Worm (Caenorhabditis elegans): ENCODE data around the gene dct-15.

Gene dct-15

DNA sequence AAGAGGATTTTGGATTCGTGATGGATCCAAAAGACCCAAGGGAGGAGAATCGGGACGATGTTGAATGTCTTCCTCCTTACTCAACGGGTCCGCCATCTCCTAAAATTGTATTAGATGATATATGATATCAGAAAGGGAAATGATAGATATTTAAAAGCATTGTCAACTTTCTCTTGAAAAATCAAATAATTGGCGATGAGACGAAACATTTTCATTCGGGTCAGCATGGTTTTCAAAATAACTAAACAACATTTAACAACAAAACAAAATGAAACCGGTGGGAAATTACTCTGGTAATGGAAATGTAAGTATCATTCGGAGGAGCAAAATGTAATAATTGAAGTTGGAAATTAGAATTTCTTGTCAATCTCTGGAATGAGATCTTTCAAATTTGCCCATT, 14.0 kb downstream of the dct-15 start, which contains the start of gene pis-1:
pis-1 (minus strand) TSS at position 101 of the 400 bp plus-strand sequence.
- TF ChIP-seq hmg-4 (GFP tag; optimal IDR thresholded peaks at IDR 0.05), result no peak
- no peak for TF ChIP-seq scrt-1 (GFP tag; IDR thresholded peaks at IDR 0.05)
- TF ChIP-seq tbx-37 (GFP tag; conservative IDR thresholded peaks at IDR 0.05), result no peak
- no peak for TF ChIP-seq ets-7 (tag; optimal IDR thresholded peaks at IDR 0.05)
- TF ChIP-seq ceh-13 (GFP tag; optimal IDR thresholded peaks at IDR 0.05), result no peak
- no peak for TF ChIP-seq hmbx-1 (tag; optimal IDR thresholded peaks at IDR 0.05)
- no peak for TF ChIP-seq B0310.2 (tag; optimal IDR thresholded peaks at IDR 0.05)
- no peak for TF ChIP-seq flt-1 (GFP tag; IDR thresholded peaks at IDR 0.05)
- TF ChIP-seq pes-1 (GFP tag; IDR thresholded peaks at IDR 0.05), result no peak
- TF ChIP-seq sea-1 (GFP tag; conservative IDR thresholded peaks at IDR 0.05), result no peak
- no peak for TF ChIP-seq tbx-11 (GFP tag; IDR thresholded peaks at IDR 0.05)
- TF ChIP-seq tra-4 (tag; optimal IDR thresholded peaks at IDR 0.05), result no peak
- TF ChIP-seq ama-1 (optimal IDR thresholded peaks at IDR 0.05), result no peak
- no peak for TF ChIP-seq hnd-1 (tag; optimal IDR thresholded peaks at IDR 0.05)

DNA sequence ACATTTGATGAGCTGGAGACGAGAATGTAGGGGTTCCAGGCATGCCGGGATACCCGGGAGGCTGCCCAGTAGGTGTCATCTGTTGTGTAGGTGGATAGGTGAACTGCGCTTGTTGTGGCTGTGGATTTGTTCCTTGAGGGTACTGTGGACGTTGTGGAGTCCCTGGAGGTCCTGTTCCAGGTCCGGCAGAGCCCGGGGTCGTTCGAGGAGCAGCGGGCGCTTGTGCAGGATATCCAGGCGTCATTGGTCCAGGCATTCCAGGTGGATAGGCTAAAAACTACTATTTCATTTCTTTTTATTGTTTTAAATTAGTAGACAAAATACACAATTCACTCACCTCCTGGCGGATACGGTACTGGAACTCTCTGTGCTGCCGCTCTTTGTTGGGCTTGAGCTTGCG, 15.3 kb downstream of the dct-15 start:
- TF ChIP-seq ceh-13 (GFP tag; optimal IDR thresholded peaks at IDR 0.05) (no peak), flt-1 (GFP tag; IDR thresholded peaks at IDR 0.05) (no peak), hnd-1 (tag; optimal IDR thresholded peaks at IDR 0.05) (no peak), F13C5.2 (tag; optimal IDR thresholded peaks at IDR 0.05) (no peak), ets-7 (tag; optimal IDR thresholded peaks at IDR 0.05) (no peak), sea-1 (GFP tag; conservative IDR thresholded peaks at IDR 0.05) (no peak), tbx-11 (GFP tag; IDR thresholded peaks at IDR 0.05) (no peak), ceh-36 (tag; optimal IDR thresholded peaks at IDR 0.05) (no peak), ama-1 (optimal IDR thresholded peaks at IDR 0.05) (no peak), aly-1 (tag; optimal IDR thresholded peaks at IDR 0.05) (no peak), scrt-1 (GFP tag; IDR thresholded peaks at IDR 0.05) (no peak), hmbx-1 (tag; optimal IDR thresholded peaks at IDR 0.05) (no peak), tra-4 (tag; optimal IDR thresholded peaks at IDR 0.05) (no peak)

DNA sequence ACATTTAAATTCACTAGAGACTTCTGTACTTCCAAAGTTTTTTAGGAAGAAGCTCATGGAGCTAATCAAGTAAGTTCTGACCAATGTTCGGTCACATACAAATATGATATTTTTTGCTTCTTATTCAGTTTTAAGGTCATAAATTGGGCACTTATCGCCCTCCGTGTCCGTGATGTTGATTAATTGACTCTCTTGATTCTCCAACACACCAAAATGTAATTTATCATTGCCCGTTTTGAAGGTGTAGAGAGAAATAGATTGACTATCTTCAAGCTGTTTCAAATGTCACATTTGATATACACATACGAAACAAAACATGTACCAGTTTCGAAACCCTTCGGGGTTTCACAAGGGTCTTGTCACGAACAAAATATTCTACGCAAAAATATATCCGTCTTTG, 19.8 kb downstream of the dct-15 start:
- no peak for TF ChIP-seq hmg-4 (GFP tag; optimal IDR thresholded peaks at IDR 0.05)
- no peak for TF ChIP-seq pes-1 (GFP tag; IDR thresholded peaks at IDR 0.05)
- no peak for TF ChIP-seq tbx-37 (GFP tag; conservative IDR thresholded peaks at IDR 0.05)
- TF ChIP-seq flt-1 (GFP tag; IDR thresholded peaks at IDR 0.05), result no peak
- no peak for TF ChIP-seq ets-7 (tag; optimal IDR thresholded peaks at IDR 0.05)
- TF ChIP-seq ama-1 (optimal IDR thresholded peaks at IDR 0.05), result no peak
- no peak for TF ChIP-seq tbx-11 (GFP tag; IDR thresholded peaks at IDR 0.05)
- TF ChIP-seq B0310.2 (tag; optimal IDR thresholded peaks at IDR 0.05), result no peak

DNA sequence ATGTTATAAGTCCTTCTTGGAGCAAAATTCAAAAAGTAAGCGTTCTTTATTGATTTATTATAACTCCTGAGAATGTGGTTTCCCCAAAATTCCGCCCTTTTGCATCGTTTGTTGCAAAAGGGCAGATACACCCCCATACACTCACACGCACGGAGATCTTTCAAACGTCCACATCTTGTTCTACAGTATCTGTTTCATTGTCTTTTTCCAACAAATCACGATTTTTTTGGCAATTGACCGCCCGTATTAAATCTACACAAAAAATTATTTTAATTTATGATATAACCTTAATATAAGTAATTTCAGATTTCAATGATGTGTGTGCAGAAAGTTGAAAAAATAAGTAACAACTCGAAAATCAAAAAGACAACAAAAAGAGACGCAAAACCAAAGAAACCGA, 21.0 kb downstream of the dct-15 start, which contains the start of gene T13F2.4:
T13F2.4 (plus strand) TSS at position 301 of the 400 bp plus-strand sequence.
- no peak for TF ChIP-seq B0310.2 (tag; optimal IDR thresholded peaks at IDR 0.05)
- no peak for TF ChIP-seq ceh-13 (GFP tag; optimal IDR thresholded peaks at IDR 0.05)
- no peak for TF ChIP-seq tbx-37 (GFP tag; conservative IDR thresholded peaks at IDR 0.05)
- TF ChIP-seq ama-1 (optimal IDR thresholded peaks at IDR 0.05), result no peak
- no peak for TF ChIP-seq sea-1 (GFP tag; conservative IDR thresholded peaks at IDR 0.05)
- TF ChIP-seq tbx-11 (GFP tag; IDR thresholded peaks at IDR 0.05), result no peak
- TF ChIP-seq ceh-36 (tag; optimal IDR thresholded peaks at IDR 0.05), result no peak
- no peak for TF ChIP-seq hmbx-1 (tag; optimal IDR thresholded peaks at IDR 0.05)
- no peak for TF ChIP-seq hnd-1 (tag; optimal IDR thresholded peaks at IDR 0.05)
- TF ChIP-seq ets-7 (tag; optimal IDR thresholded peaks at IDR 0.05), result no peak
- TF ChIP-seq aly-1 (tag; optimal IDR thresholded peaks at IDR 0.05), result no peak
- TF ChIP-seq flt-1 (GFP tag; IDR thresholded peaks at IDR 0.05), result no peak

ce11 chrIV:9784689-9785088, 25.8 kb downstream of the dct-15 start, which contains the start of gene sre-4:
TSS of gene sre-4 (minus strand) at chrIV:9784789.
- TF ChIP-seq sea-1 (GFP tag; conservative IDR thresholded peaks at IDR 0.05) (no peak), scrt-1 (GFP tag; IDR thresholded peaks at IDR 0.05) (no peak), aly-1 (tag; optimal IDR thresholded peaks at IDR 0.05) (no peak), B0310.2 (tag; optimal IDR thresholded peaks at IDR 0.05) (no peak), ceh-36 (tag; optimal IDR thresholded peaks at IDR 0.05) (no peak), pes-1 (GFP tag; IDR thresholded peaks at IDR 0.05) (no peak), hnd-1 (tag; optimal IDR thresholded peaks at IDR 0.05) (no peak), ama-1 (optimal IDR thresholded peaks at IDR 0.05) (no peak), hmg-4 (GFP tag; optimal IDR thresholded peaks at IDR 0.05) (no peak), ceh-13 (GFP tag; optimal IDR thresholded peaks at IDR 0.05) (no peak), flt-1 (GFP tag; IDR thresholded peaks at IDR 0.05) (no peak), tbx-37 (GFP tag; conservative IDR thresholded peaks at IDR 0.05) (no peak), hmbx-1 (tag; optimal IDR thresholded peaks at IDR 0.05) (no peak), ets-7 (tag; optimal IDR thresholded peaks at IDR 0.05) (no peak), F13C5.2 (tag; optimal IDR thresholded peaks at IDR 0.05) (no peak), tra-4 (tag; optimal IDR thresholded peaks at IDR 0.05) (no peak), tbx-11 (GFP tag; IDR thresholded peaks at IDR 0.05) (no peak)

DNA sequence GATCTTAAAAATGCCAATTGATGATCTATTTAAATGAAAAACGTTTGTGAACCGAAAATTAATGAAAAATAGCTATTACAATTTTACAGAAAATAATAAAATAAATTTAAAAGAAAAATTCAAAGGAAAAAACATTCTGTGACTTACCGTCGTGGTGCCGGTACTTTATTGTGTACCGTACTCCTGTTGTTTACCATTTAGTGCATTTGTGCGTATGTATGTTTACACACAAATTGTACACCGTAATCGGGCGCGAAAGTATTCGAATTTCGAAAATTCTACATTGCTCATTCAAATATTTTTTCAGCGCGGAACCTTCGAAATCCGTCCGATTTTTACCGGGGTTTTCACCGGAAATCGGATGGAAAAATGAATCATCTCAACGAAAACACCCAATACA, 32.5 kb downstream of the dct-15 start, which contains the start of gene T13F2.6:
T13F2.6 (plus strand) TSS at position 306 of the 400 bp plus-strand sequence.
- TF ChIP-seq aly-1 (tag; optimal IDR thresholded peaks at IDR 0.05) (no peak), tra-4 (tag; optimal IDR thresholded peaks at IDR 0.05) (no peak), sea-1 (GFP tag; conservative IDR thresholded peaks at IDR 0.05) (no peak), hmg-4 (GFP tag; optimal IDR thresholded peaks at IDR 0.05) (no peak), ceh-13 (GFP tag; optimal IDR thresholded peaks at IDR 0.05) (no peak), scrt-1 (GFP tag; IDR thresholded peaks at IDR 0.05) (no peak), ama-1 (optimal IDR thresholded peaks at IDR 0.05) (no peak), hnd-1 (tag; optimal IDR thresholded peaks at IDR 0.05) (no peak), ets-7 (tag; optimal IDR thresholded peaks at IDR 0.05) (no peak), flt-1 (GFP tag; IDR thresholded peaks at IDR 0.05) (no peak), pes-1 (GFP tag; IDR thresholded peaks at IDR 0.05) (no peak), ceh-36 (tag; optimal IDR thresholded peaks at IDR 0.05) (no peak), hmbx-1 (tag; optimal IDR thresholded peaks at IDR 0.05) (no peak), tbx-37 (GFP tag; conservative IDR thresholded peaks at IDR 0.05) (no peak), B0310.2 (tag; optimal IDR thresholded peaks at IDR 0.05) (no peak), tbx-11 (GFP tag; IDR thresholded peaks at IDR 0.05) (no peak), F13C5.2 (tag; optimal IDR thresholded peaks at IDR 0.05) (no peak)

DNA sequence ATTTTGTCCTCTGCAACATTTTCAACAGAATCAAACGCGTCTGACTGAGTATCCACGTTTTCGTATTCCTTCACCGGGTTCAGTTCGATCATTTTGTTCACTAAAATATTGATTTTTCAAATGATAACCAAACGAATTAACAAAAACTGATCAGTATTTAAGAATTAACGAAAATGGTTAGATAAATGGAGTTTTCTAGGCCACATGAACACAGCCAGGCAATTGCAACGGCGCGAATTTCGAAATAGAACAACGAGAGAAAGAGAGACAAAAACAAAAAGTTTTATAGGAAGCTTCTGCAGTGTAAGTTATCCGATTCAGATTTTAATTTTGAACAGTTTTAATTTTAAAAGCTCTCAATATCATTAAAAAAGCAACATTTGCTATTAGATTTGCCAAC, 33.0 kb downstream of the dct-15 start, which contains the start of gene sna-2:
sna-2 (minus strand) TSS at position 100 of the 400 bp plus-strand sequence.
- peak; percentile 68 for TF ChIP-seq tbx-37 (GFP tag; conservative IDR thresholded peaks at IDR 0.05)
- no peak for TF ChIP-seq sea-1 (GFP tag; conservative IDR thresholded peaks at IDR 0.05)

Measured in whole organism, early embryonic.